Worm (Caenorhabditis elegans) whole organism, L4 larva: Measurements from ENCODE around the gene nish-1.

Source experiments
- ceh-62 ChIP-seq: sonication (generic microtip); optimal IDR thresholded peaks from 2 replicates; lab custom pipeline; 2017; ENCODE audit warnings: missing biosample characterization, missing genetic modification characterization
- ceh-82 ChIP-seq: sonication (generic microtip); optimal IDR thresholded peaks from 2 replicates; lab custom pipeline; 2017; ENCODE audit warnings: missing biosample characterization, missing genetic modification characterization
- fkh-10 ChIP-seq: fragments of 150-350 bp; optimal IDR thresholded peaks from 2 replicates; lab custom pipeline; 2014; ENCODE audit warnings: missing biosample characterization, missing genetic modification reagents, missing genetic modification characterization
- hlh-11 ChIP-seq: fragments of 200-800 bp; sonication (Bioruptor generic); optimal IDR thresholded peaks from 2 replicates; lab custom pipeline; 2018; ENCODE audit warnings: mild to moderate bottlenecking, missing genetic modification characterization, missing compliant biosample characterization
- nhr-237 ChIP-seq: sonication (generic microtip); optimal IDR thresholded peaks from 2 replicates; lab custom pipeline; 2017; ENCODE audit warnings: missing biosample characterization, missing genetic modification characterization
- nhr-28 ChIP-seq: fragments of 150-350 bp; optimal IDR thresholded peaks from 2 replicates; lab custom pipeline; 2014; ENCODE audit warnings: missing biosample characterization, missing genetic modification characterization
- nhr-76 ChIP-seq: fragments of 150-350 bp; optimal IDR thresholded peaks from 2 replicates; lab custom pipeline; 2014; ENCODE audit warnings: missing biosample characterization, missing genetic modification characterization
- skn-1 ChIP-seq: fragments of 150-350 bp; optimal IDR thresholded peaks from 2 replicates; lab custom pipeline; 2014; ENCODE audit warnings: missing biosample characterization, missing genetic modification characterization
- unc-130 ChIP-seq: sonication (generic microtip); optimal IDR thresholded peaks from 2 replicates; lab custom pipeline; 2016; ENCODE audit warnings: missing genetic modification reagents, missing genetic modification characterization, missing compliant biosample characterization
- unc-39 ChIP-seq: sonication (generic microtip); optimal IDR thresholded peaks from 2 replicates; lab custom pipeline; 2017; ENCODE audit warnings: missing biosample characterization, missing genetic modification characterization

- TF ChIP-seq ceh-62 (tag; lab: Kevin White, UChicago) (no peak), unc-39 (tag; lab: Kevin White, UChicago) (no peak), nhr-237 (tag; lab: Kevin White, UChicago) (no peak), nhr-28 (no peak), unc-130 (GFP tag; lab: Kevin White, UChicago) (no peak), skn-1 (no peak), nhr-76 (tag; lab: Kevin White, UChicago) (no peak), fkh-10 (GFP tag; lab: Kevin White, UChicago) (no peak), ceh-82 (no peak), hlh-11 (tag; lab: Kevin White, UChicago) (no peak)
These were observed 45.1 kb downstream of the nish-1 start, which contains the start of gene ZK596.2 for ce11 chrIV:10909206-10909605.
